Fruit fly (Drosophila melanogaster) whole organism, prepupa: ENCODE data around the gene CG5860.

Experiments
- Blimp-1 ChIP-seq: fragments of 200-800 bp; sonication (Bioruptor generic); optimal IDR thresholded peaks from 3 replicates; lab custom pipeline; 2017; ENCODE audit warnings: missing biosample characterization, missing genetic modification characterization, mild to moderate bottlenecking, moderate library complexity, missing genetic modification reagents
- CG10669 ChIP-seq: fragments of 200-800 bp; sonication (Bioruptor generic); optimal IDR thresholded peaks from 3 replicates; lab custom pipeline; 2018; ENCODE audit warnings: missing biosample characterization, mild to moderate bottlenecking, missing genetic modification characterization, moderate library complexity
- CG11902 ChIP-seq: fragments of 200-800 bp; sonication (Bioruptor generic); optimal IDR thresholded peaks from 3 replicates; lab custom pipeline; 2016; ENCODE audit warnings: missing biosample characterization, missing genetic modification characterization
- CG15336 ChIP-seq: fragments of 200-800 bp; sonication (Bioruptor generic); IDR thresholded peaks from 2 replicates; pipeline ENCODE4 v1.3.6; 2022; ENCODE audit warnings: missing biosample characterization, missing genetic modification characterization
- CG1621 ChIP-seq: fragments of 200-800 bp; sonication (Bioruptor generic); optimal IDR thresholded peaks from 3 replicates; lab custom pipeline; 2018; ENCODE audit warnings: missing biosample characterization, mild to moderate bottlenecking, missing genetic modification characterization
- CG16779 ChIP-seq: fragments of 200-800 bp; sonication (Bioruptor generic); optimal IDR thresholded peaks from 3 replicates; lab custom pipeline; 2017; ENCODE audit warnings: missing biosample characterization, mild to moderate bottlenecking, missing genetic modification characterization
- CG3032 ChIP-seq: fragments of 200-800 bp; optimal IDR thresholded peaks from 2 replicates; lab custom pipeline; 2019; ENCODE audit warnings: missing biosample characterization, mild to moderate bottlenecking, missing genetic modification characterization, moderate library complexity
- CG31627 ChIP-seq: fragments of 200-800 bp; sonication (Bioruptor generic); optimal IDR thresholded peaks from 3 replicates; lab custom pipeline; 2016; ENCODE audit warnings: missing biosample characterization, missing genetic modification characterization
- CG32006 ChIP-seq: fragments of 200-800 bp; sonication (Bioruptor generic); optimal IDR thresholded peaks from 3 replicates; lab custom pipeline; 2017; ENCODE audit warnings: missing biosample characterization, mild to moderate bottlenecking, missing genetic modification characterization
- CG34406 ChIP-seq: fragments of 200-800 bp; sonication (Bioruptor generic); optimal IDR thresholded peaks from 3 replicates; lab custom pipeline; 2016; ENCODE audit warnings: missing biosample characterization, missing genetic modification characterization
- CG4318 ChIP-seq: fragments of 200-800 bp; sonication (Bioruptor generic); optimal IDR thresholded peaks from 3 replicates; lab custom pipeline; 2017; ENCODE audit warnings: missing biosample characterization, mild to moderate bottlenecking, missing genetic modification characterization
- CG6163 ChIP-seq: fragments of 200-800 bp; sonication (Bioruptor generic); IDR thresholded peaks from 3 replicates; pipeline ENCODE4 v1.3.6; 2022; ENCODE audit warnings: missing biosample characterization, missing genetic modification characterization
- CG6276 ChIP-seq: fragments of 200-800 bp; sonication (Bioruptor generic); optimal IDR thresholded peaks from 2 replicates; lab custom pipeline; 2017; ENCODE audit warnings: missing biosample characterization, mild to moderate bottlenecking, missing genetic modification characterization
- CG6792 ChIP-seq: fragments of 200-800 bp; sonication (Bioruptor generic); optimal IDR thresholded peaks from 3 replicates; lab custom pipeline; 2016; ENCODE audit warnings: missing biosample characterization, missing genetic modification characterization
- CG6808 ChIP-seq: fragments of 200-800 bp; sonication (Bioruptor generic); optimal IDR thresholded peaks from 3 replicates; lab custom pipeline; 2017; ENCODE audit warnings: missing biosample characterization, missing genetic modification characterization, mild to moderate bottlenecking, moderate library complexity, missing genetic modification reagents
- CG6854 ChIP-seq: fragments of 200-800 bp; sonication (Bioruptor generic); optimal IDR thresholded peaks from 2 replicates; lab custom pipeline; 2017; ENCODE audit warnings: missing biosample characterization, mild to moderate bottlenecking, missing genetic modification characterization
- CG7368 ChIP-seq: fragments of 200-800 bp; sonication (Bioruptor generic); optimal IDR thresholded peaks from 3 replicates; lab custom pipeline; 2016; ENCODE audit warnings: missing biosample characterization, missing genetic modification characterization
- CG8632 ChIP-seq: fragments of 200-800 bp; sonication (Bioruptor generic); optimal IDR thresholded peaks from 3 replicates; lab custom pipeline; 2016; ENCODE audit warnings: missing biosample characterization, missing genetic modification characterization
- CG9139 ChIP-seq: fragments of 200-800 bp; sonication (Bioruptor generic); optimal IDR thresholded peaks from 3 replicates; lab custom pipeline; 2017; ENCODE audit warnings: missing biosample characterization, mild to moderate bottlenecking, missing genetic modification characterization
- Eip75B ChIP-seq: fragments of 200-800 bp; sonication (Bioruptor generic); optimal IDR thresholded peaks from 3 replicates; lab custom pipeline; 2016; ENCODE audit warnings: missing biosample characterization, missing genetic modification characterization
- Eip78C ChIP-seq: fragments of 200-800 bp; sonication (Bioruptor generic); peaks from one replicate; lab custom pipeline; 2016; ENCODE audit warnings: missing biosample characterization, missing genetic modification characterization
- Eip93F ChIP-seq: fragments of 200-800 bp; sonication (Bioruptor generic); optimal IDR thresholded peaks from 2 replicates; lab custom pipeline; 2016; ENCODE audit warnings: missing biosample characterization, mild to moderate bottlenecking, missing genetic modification characterization
- Ets21C ChIP-seq: fragments of 200-800 bp; sonication (Bioruptor generic); optimal IDR thresholded peaks from 3 replicates; lab custom pipeline; 2016; ENCODE audit warnings: missing biosample characterization, missing genetic modification characterization
- Gug ChIP-seq: fragments of 200-800 bp; sonication (Bioruptor generic); IDR thresholded peaks from 2 replicates; pipeline ENCODE4 v1.3.6; 2022; ENCODE audit warnings: missing biosample characterization, missing genetic modification characterization
- Hr38 ChIP-seq: sonication (Bioruptor generic); optimal IDR thresholded peaks from 2 replicates; lab custom pipeline; 2016; ENCODE audit warnings: missing biosample characterization, missing genetic modification characterization
- Hr39 ChIP-seq: fragments of 200-800 bp; sonication (Bioruptor generic); optimal IDR thresholded peaks from 2 replicates; lab custom pipeline; 2016; ENCODE audit warnings: missing biosample characterization, missing genetic modification characterization
- Lpt ChIP-seq: fragments of 200-800 bp; sonication (Bioruptor generic); optimal IDR thresholded peaks from 3 replicates; lab custom pipeline; 2016; ENCODE audit warnings: missing biosample characterization, missing genetic modification characterization
- Met ChIP-seq: fragments of 200-800 bp; sonication (Bioruptor generic); optimal IDR thresholded peaks from 3 replicates; lab custom pipeline; 2016; ENCODE audit warnings: missing biosample characterization, missing genetic modification characterization
- OdsH ChIP-seq: fragments of 200-800 bp; sonication (Bioruptor generic); optimal IDR thresholded peaks from 3 replicates; lab custom pipeline; 2016; ENCODE audit warnings: missing biosample characterization, missing genetic modification characterization
- Smox ChIP-seq: fragments of 200-800 bp; sonication (Bioruptor generic); optimal IDR thresholded peaks from 3 replicates; lab custom pipeline; 2016; ENCODE audit warnings: missing biosample characterization, missing genetic modification characterization
- Sox102F ChIP-seq: fragments of 200-800 bp; sonication (Bioruptor generic); optimal IDR thresholded peaks from 2 replicates; lab custom pipeline; 2016; ENCODE audit warnings: missing biosample characterization, mild to moderate bottlenecking, missing genetic modification characterization
- Sox14 ChIP-seq: fragments of 200-800 bp; sonication (Bioruptor generic); optimal IDR thresholded peaks from 3 replicates; lab custom pipeline; 2016; ENCODE audit warnings: missing biosample characterization, missing genetic modification characterization
- Sox15 ChIP-seq: fragments of 200-800 bp; sonication (Bioruptor generic); optimal IDR thresholded peaks from 3 replicates; lab custom pipeline; 2016; ENCODE audit warnings: missing biosample characterization, missing genetic modification characterization
- achi ChIP-seq: fragments of 200-800 bp; sonication (Bioruptor generic); optimal IDR thresholded peaks from 3 replicates; lab custom pipeline; 2016; ENCODE audit warnings: missing biosample characterization, missing genetic modification characterization
- acj6 ChIP-seq: fragments of 200-800 bp; sonication (Bioruptor generic); optimal IDR thresholded peaks from 3 replicates; lab custom pipeline; 2016; ENCODE audit warnings: missing biosample characterization, missing genetic modification characterization
- cyc ChIP-seq: fragments of 200-800 bp; sonication (Bioruptor generic); optimal IDR thresholded peaks from 3 replicates; lab custom pipeline; 2016; ENCODE audit warnings: missing biosample characterization, missing genetic modification characterization
- eg ChIP-seq: fragments of 200-800 bp; sonication (Bioruptor generic); IDR thresholded peaks from 3 replicates; pipeline ENCODE4 v1.3.6; 2022; ENCODE audit warnings: missing biosample characterization, missing genetic modification characterization
- esn ChIP-seq: fragments of 200-800 bp; sonication (Bioruptor generic); optimal IDR thresholded peaks from 2 replicates; lab custom pipeline; 2016; ENCODE audit warnings: missing biosample characterization, mild to moderate bottlenecking, missing genetic modification characterization, moderate library complexity
- fd59A ChIP-seq: fragments of 200-800 bp; sonication (Bioruptor generic); optimal IDR thresholded peaks from 2 replicates; lab custom pipeline; 2017; ENCODE audit warnings: missing biosample characterization, mild to moderate bottlenecking, missing genetic modification characterization, missing genetic modification reagents
- fkh ChIP-seq: fragments of 200-800 bp; sonication (Bioruptor generic); optimal IDR thresholded peaks from 3 replicates; lab custom pipeline; 2017; ENCODE audit warnings: missing biosample characterization, mild to moderate bottlenecking, missing genetic modification characterization, moderate library complexity
- lz ChIP-seq: fragments of 200-800 bp; sonication (Bioruptor generic); optimal IDR thresholded peaks from 3 replicates; lab custom pipeline; 2016; ENCODE audit warnings: missing biosample characterization, missing genetic modification characterization
- net ChIP-seq: fragments of 200-800 bp; sonication (Bioruptor generic); optimal IDR thresholded peaks from 3 replicates; lab custom pipeline; 2016; ENCODE audit warnings: missing biosample characterization, missing genetic modification characterization
- pdm3 ChIP-seq: fragments of 200-800 bp; sonication (Bioruptor generic); optimal IDR thresholded peaks from 3 replicates; lab custom pipeline; 2016; ENCODE audit warnings: missing biosample characterization, missing genetic modification characterization
- ss ChIP-seq, 2 experiments: fragments of 200-800 bp; sonication (Bioruptor generic); optimal IDR thresholded peaks; 2 replicates in 1 of 2; 3 replicates in 1 of 2; lab custom pipeline; 2017 to 2018; ENCODE audit warnings: mild to moderate bottlenecking in 2 of 2, missing biosample characterization in 2 of 2, missing genetic modification characterization in 2 of 2, moderate library complexity in 1 of 2
- svp ChIP-seq: fragments of 200-800 bp; sonication (Bioruptor generic); peaks from one replicate; lab custom pipeline; 2016; ENCODE audit warnings: missing biosample characterization, missing genetic modification characterization
- topi ChIP-seq: fragments of 200-800 bp; sonication (Bioruptor generic); optimal IDR thresholded peaks from 3 replicates; lab custom pipeline; 2016; ENCODE audit warnings: missing biosample characterization, missing genetic modification characterization
- vri ChIP-seq: fragments of 200-800 bp; sonication (Bioruptor generic); optimal IDR thresholded peaks from 3 replicates; lab custom pipeline; 2016; ENCODE audit warnings: missing biosample characterization, mild to moderate bottlenecking, missing genetic modification characterization

CG5860 gene

DNA sequence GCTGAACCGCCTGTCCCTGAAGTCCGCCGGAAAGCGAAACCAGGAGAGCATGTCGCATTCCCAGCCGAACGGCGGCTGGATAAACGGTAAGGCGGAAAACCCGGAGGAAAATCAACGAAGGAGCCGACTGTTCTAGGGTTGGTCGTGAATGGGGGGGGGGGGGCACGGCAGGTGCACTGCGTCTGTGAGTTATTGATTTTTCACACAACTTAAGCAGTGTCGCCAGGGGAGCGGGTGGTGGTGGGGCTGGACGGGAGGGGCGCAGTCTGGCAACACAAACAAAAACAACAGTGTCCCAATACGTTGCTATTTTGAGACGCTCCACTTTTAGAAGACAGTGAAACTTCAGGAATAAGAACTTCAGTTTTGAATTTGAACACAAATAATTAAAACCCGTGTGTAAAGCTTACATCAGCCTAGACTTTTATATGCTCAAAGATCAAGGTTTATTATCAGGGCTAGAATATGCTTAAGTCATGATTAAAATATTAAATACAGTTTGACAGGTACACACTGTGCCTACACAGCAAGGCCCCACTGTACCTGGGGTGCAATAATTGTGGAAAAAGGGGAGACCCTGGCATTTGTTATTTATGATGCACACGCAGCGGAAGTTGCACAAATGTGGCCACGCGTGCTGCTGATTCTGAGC lies 23.1 kb upstream of the CG5860 start (continued):
- TF ChIP-seq topi (GFP tag; lab: Kevin White, UChicago) (peak; percentile 77), achi (GFP tag; lab: Kevin White, UChicago) (peak; percentile 76), Eip75B (peak; percentile 81), Sox14 (GFP tag; lab: Kevin White, UChicago) (peak; percentile 68), Lpt (GFP tag; lab: Kevin White, UChicago) (peak; percentile 63), CG6163 (GFP tag; lab: Robert Waterston, UW) (peak; percentile 89), Smox (GFP tag; lab: Kevin White, UChicago) (peak; percentile 64), CG6792 (GFP tag; lab: Kevin White, UChicago) (peak; percentile 75), CG31627 (GFP tag; lab: Kevin White, UChicago) (peak; percentile 74), CG16779 (tag; lab: Kevin White, UChicago) (peak; percentile 64), CG3032 (tag; lab: Kevin White, UChicago) (peak; percentile 66), Met (GFP tag; lab: Kevin White, UChicago) (peak; percentile 71), CG34406 (GFP tag; lab: Kevin White, UChicago) (peak; percentile 61), Ets21C (GFP tag; lab: Kevin White, UChicago) (peak; percentile 77), OdsH (GFP tag; lab: Kevin White, UChicago) (peak; percentile 79), Hr39 (peak; percentile 77), svp (GFP tag; lab: Kevin White, UChicago) (peak; percentile 84), ss (GFP tag; optimal IDR thresholded peaks at IDR 0.05; lab: Kevin White, UChicago) (peak; percentile 35 to 65), Blimp-1 (GFP tag; lab: Kevin White, UChicago) (peak; percentile 20)

DNA sequence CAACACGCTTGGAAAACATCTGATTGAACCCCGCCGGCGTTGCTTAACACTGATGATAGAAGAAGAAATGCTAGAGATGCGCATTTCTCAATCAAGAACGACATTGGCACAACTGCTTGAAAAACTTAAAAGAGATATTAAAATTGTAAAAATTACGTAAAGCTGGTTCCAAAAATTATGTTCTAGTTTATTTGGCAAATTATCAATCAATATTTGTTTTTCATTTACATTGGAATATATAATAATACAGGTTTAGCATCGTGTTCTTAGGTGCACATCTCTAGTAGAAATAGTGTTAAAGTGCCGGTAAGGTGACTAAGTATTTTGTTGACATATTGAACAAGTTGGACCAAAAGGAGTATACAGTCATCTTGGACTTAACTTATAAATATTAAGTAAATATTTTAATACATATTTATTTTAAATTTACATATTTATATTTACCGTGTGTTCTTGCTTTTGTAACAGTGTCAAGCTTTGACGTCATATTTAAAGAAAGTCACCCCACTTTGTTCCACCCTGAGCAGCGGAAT lies 18.0 kb upstream of the CG5860 start, which contains the start of the genes Brf and sds22:
Gene Brf, minus strand, starts transcription at position 25 of the 533 bp plus-strand sequence.
Gene sds22, plus strand, starts transcription at position 282 of the 533 bp plus-strand sequence.
- TF ChIP-seq Lpt (GFP tag; lab: Kevin White, UChicago): peak; percentile 91
- peak; percentile 98 for TF ChIP-seq pdm3 (GFP tag; lab: Kevin White, UChicago)
- peak; percentile 86 for TF ChIP-seq CG6808 (GFP tag; lab: Kevin White, UChicago)
- peak; percentile 96 for TF ChIP-seq fkh (GFP tag; lab: Kevin White, UChicago)
- peak; percentile 94 for TF ChIP-seq Sox15
- TF ChIP-seq CG11902 (GFP tag; lab: Kevin White, UChicago): peak; percentile 93
- peak; percentile 96 for TF ChIP-seq acj6
- peak; percentile 97 for TF ChIP-seq lz (GFP tag; lab: Kevin White, UChicago)
- peak; percentile 69 to 89 for TF ChIP-seq ss (GFP tag; optimal IDR thresholded peaks at IDR 0.05; lab: Kevin White, UChicago)
- TF ChIP-seq CG4318 (GFP tag; lab: Kevin White, UChicago): peak; percentile 93
- TF ChIP-seq svp (GFP tag; lab: Kevin White, UChicago): peak; percentile 97
- TF ChIP-seq Sox102F (GFP tag; lab: Kevin White, UChicago): peak; percentile 94
- TF ChIP-seq net (GFP tag; lab: Kevin White, UChicago): peak; percentile 92
- peak; percentile 94 for TF ChIP-seq CG10669 (GFP tag; lab: Kevin White, UChicago)
- peak; percentile 85 for TF ChIP-seq CG9139 (GFP tag; lab: Kevin White, UChicago)
- peak; percentile 98 for TF ChIP-seq CG31627 (GFP tag; lab: Kevin White, UChicago)
- peak; percentile 89 for TF ChIP-seq CG15336 (GFP tag; lab: Robert Waterston, UW)
- TF ChIP-seq Gug (GFP tag; lab: Robert Waterston, UW): peak; percentile 87
- peak; percentile 96 for TF ChIP-seq Sox14 (GFP tag; lab: Kevin White, UChicago)
- peak; percentile 96 for TF ChIP-seq topi (GFP tag; lab: Kevin White, UChicago)
- TF ChIP-seq Blimp-1 (GFP tag; lab: Kevin White, UChicago): peak; percentile 85
- peak; percentile 93 for TF ChIP-seq CG8632 (GFP tag; lab: Kevin White, UChicago)
- TF ChIP-seq Eip78C (GFP tag; lab: Kevin White, UChicago): peak; percentile 97
- TF ChIP-seq Smox (GFP tag; lab: Kevin White, UChicago): peak; percentile 95
- TF ChIP-seq Eip93F (GFP tag; lab: Kevin White, UChicago): peak; percentile 86
- TF ChIP-seq CG6276: peak; percentile 79
- peak; percentile 77 for TF ChIP-seq CG16779 (tag; lab: Kevin White, UChicago)
- peak; percentile 90 for TF ChIP-seq vri (GFP tag; lab: Kevin White, UChicago)
- TF ChIP-seq Hr39: peak; percentile 98
- peak; percentile 73 for TF ChIP-seq CG6854
- peak; percentile 91 for TF ChIP-seq CG6163 (GFP tag; lab: Robert Waterston, UW)
- TF ChIP-seq esn: peak; percentile 97
- peak; percentile 87 for TF ChIP-seq CG1621
- TF ChIP-seq cyc (GFP tag; lab: Kevin White, UChicago): peak; percentile 98
- TF ChIP-seq CG7368: peak; percentile 93
- TF ChIP-seq Hr38 (GFP tag; lab: Kevin White, UChicago): peak; percentile 32
- TF ChIP-seq fd59A (GFP tag; lab: Kevin White, UChicago): peak; percentile 87
- TF ChIP-seq eg (GFP tag; lab: Robert Waterston, UW): peak; percentile 89
- TF ChIP-seq CG32006 (GFP tag; lab: Kevin White, UChicago): peak; percentile 95
